Fruit fly (Drosophila melanogaster) whole organism, wandering third instar larva: ENCODE results near the gene Acp32CD.

Experiments
- GATAd ChIP-seq: sonication (Bioruptor generic); optimal IDR thresholded peaks from 2 replicates; lab custom pipeline; 2016; ENCODE audit warnings: missing biosample characterization, missing genetic modification characterization
- Hnf4 ChIP-seq: fragments of 200-800 bp; sonication (Bioruptor generic); optimal IDR thresholded peaks from 2 replicates; lab custom pipeline; 2016; ENCODE audit warnings: missing biosample characterization, mild to moderate bottlenecking, missing genetic modification characterization
- OdsH ChIP-seq: fragments of 200-800 bp; sonication (Bioruptor generic); optimal IDR thresholded peaks from 2 replicates; lab custom pipeline; 2016; ENCODE audit warnings: missing biosample characterization, mild to moderate bottlenecking, missing genetic modification characterization
- psq ChIP-seq: fragments of 200-800 bp; sonication (Bioruptor generic); optimal IDR thresholded peaks from 3 replicates; lab custom pipeline; 2017; ENCODE audit warnings: missing biosample characterization, mild to moderate bottlenecking, missing genetic modification characterization, moderate library complexity
- usp ChIP-seq: fragments of >200 bp; optimal IDR thresholded peaks from 2 replicates; lab custom pipeline; 2017; ENCODE audit warnings: missing biosample characterization, missing genetic modification characterization

DNA sequence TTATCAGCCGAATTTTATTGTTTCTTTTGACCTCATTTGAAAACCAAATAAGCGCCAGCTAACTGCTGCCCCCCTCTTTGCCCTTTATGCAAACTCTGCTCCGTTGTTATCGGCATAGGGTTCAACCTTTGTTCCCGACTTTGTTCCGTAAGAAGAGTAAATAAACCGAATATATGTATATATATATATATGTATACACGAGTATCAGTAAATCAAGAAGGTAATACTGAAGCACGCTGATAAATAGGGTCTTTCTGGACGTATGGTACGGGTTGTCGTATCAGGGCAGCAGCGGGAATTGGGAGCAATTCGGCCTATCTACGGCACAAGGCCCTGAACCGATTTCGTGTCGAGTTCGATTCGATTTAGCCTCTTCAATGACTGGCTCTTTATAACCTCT lies 23.5 kb downstream of the Acp32CD start:
- no peak for TF ChIP-seq OdsH
- TF ChIP-seq usp (GFP tag; lab: Kevin White, UChicago): no peak
- TF ChIP-seq Hnf4 (GFP tag; lab: Kevin White, UChicago): no peak
- TF ChIP-seq psq: no peak
- TF ChIP-seq GATAd: no peak
